Worm (Caenorhabditis elegans) whole organism, mixed stage, embryonic: ENCODE results near the gene spp-1.

ENCODE experiments used
- bed-3 ChIP-seq: fragments of 200-800 bp; sonication (Bioruptor generic); optimal IDR thresholded peaks from 3 replicates; lab custom pipeline; 2018; ENCODE audit warnings: mild to moderate bottlenecking, missing genetic modification characterization, moderate library complexity, missing compliant biosample characterization
- ceh-39 ChIP-seq: fragments of 150-350 bp; optimal IDR thresholded peaks from 2 replicates; lab custom pipeline; 2014; ENCODE audit warnings: missing biosample characterization, missing genetic modification characterization
- elt-3 ChIP-seq: fragments of 150-350 bp; optimal IDR thresholded peaks from 2 replicates; lab custom pipeline; 2014; ENCODE audit warnings: missing biosample characterization, missing genetic modification characterization
- ham-2 ChIP-seq: fragments of 200-800 bp; sonication (Bioruptor generic); optimal IDR thresholded peaks from 2 replicates; lab custom pipeline; 2018; ENCODE audit warnings: mild to moderate bottlenecking, missing genetic modification characterization, missing compliant biosample characterization
- lsy-2 ChIP-seq: fragments of 150-350 bp; optimal IDR thresholded peaks from 2 replicates; lab custom pipeline; 2014; ENCODE audit warnings: missing biosample characterization, missing genetic modification characterization
- mab-5 ChIP-seq: fragments of 150-350 bp; optimal IDR thresholded peaks from 2 replicates; lab custom pipeline; 2014; ENCODE audit warnings: missing biosample characterization, missing genetic modification characterization
- mls-2 ChIP-seq: sonication (generic microtip); optimal IDR thresholded peaks from 2 replicates; lab custom pipeline; 2016; ENCODE audit warnings: mild to moderate bottlenecking, missing genetic modification characterization, moderate library complexity, missing compliant biosample characterization
- nhr-237 ChIP-seq: fragments of 150-350 bp; optimal IDR thresholded peaks from 2 replicates; lab custom pipeline; 2014; ENCODE audit warnings: missing biosample characterization, missing genetic modification characterization
- nhr-28 ChIP-seq: fragments of 150-350 bp; optimal IDR thresholded peaks from 2 replicates; lab custom pipeline; 2014; ENCODE audit warnings: missing biosample characterization, missing genetic modification characterization
- pha-4 ChIP-seq: fragments of 150-350 bp; optimal IDR thresholded peaks from 2 replicates; lab custom pipeline; 2018; ENCODE audit warnings: missing biosample characterization, missing genetic modification reagents, missing genetic modification characterization
- sem-2 ChIP-seq: fragments of 200-800 bp; sonication (Bioruptor generic); optimal IDR thresholded peaks from 2 replicates; lab custom pipeline; 2018; ENCODE audit warnings: mild to moderate bottlenecking, missing genetic modification characterization, missing compliant biosample characterization
- unc-120 ChIP-seq: sonication (generic microtip); optimal IDR thresholded peaks from 2 replicates; lab custom pipeline; 2017; ENCODE audit warnings: missing genetic modification characterization, missing compliant biosample characterization; ENCODE audit not compliant: poor library complexity, severe bottlenecking
- unc-62 ChIP-seq: fragments of 150-350 bp; optimal IDR thresholded peaks from 2 replicates; lab custom pipeline; 2014; ENCODE audit warnings: missing biosample characterization, missing genetic modification reagents, missing genetic modification characterization

DNA sequence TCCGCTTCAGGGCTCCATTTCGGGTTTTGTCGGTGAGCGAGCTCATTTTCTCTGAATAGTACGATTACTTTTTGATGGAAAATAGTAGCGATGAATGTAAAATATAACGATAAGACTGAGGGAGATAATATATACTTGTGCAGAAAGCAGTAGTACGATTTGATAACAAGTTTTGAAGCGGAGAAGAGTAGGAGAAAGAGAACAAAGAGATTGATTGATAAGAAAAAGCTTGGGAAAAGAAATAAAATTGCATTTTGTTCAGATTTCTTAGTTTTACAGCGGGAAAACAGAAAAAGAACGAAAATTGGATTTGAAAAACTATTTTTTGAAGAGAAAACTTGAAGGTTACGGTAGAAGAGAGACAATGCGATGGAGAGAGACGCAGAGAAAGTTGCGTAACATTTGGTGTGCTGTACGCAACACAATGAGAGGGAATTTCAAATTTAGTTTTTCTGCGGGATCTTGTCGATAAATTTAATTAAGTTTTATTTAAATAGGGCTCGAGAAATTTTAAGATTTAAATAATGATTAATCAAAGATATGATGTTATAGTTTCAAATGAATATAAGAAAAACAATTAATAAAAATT, 2.2 kb upstream of the spp-1 start, which contains the start of gene umps-1:
- TF ChIP-seq elt-3 (tag; lab: Kevin White, UChicago): no peak
- TF ChIP-seq pha-4 (tag; lab: Kevin White, UChicago): no peak
- no peak for TF ChIP-seq bed-3
- no peak for TF ChIP-seq ceh-39 (tag; lab: Kevin White, UChicago)
- TF ChIP-seq mls-2 (tag; lab: Kevin White, UChicago): no peak
- TF ChIP-seq mab-5 (tag; lab: Kevin White, UChicago): no peak
- no peak for TF ChIP-seq nhr-28
- no peak for TF ChIP-seq unc-120 (tag; lab: Kevin White, UChicago)
- peak; percentile 94 for TF ChIP-seq lsy-2 (tag; lab: Kevin White, UChicago)
- no peak for TF ChIP-seq ham-2
- TF ChIP-seq unc-62 (GFP tag; lab: Kevin White, UChicago): no peak
- TF ChIP-seq sem-2 (GFP tag; lab: Kevin White, UChicago): no peak
- no peak for TF ChIP-seq nhr-237 (tag; lab: Kevin White, UChicago)
